Worm (Caenorhabditis elegans) whole organism, dauer: Measurements from ENCODE around the gene gldi-10.

Experiments
- unc-62 ChIP-seq: sonication (generic microtip); optimal IDR thresholded peaks from 2 replicates; lab custom pipeline; 2017; ENCODE audit warnings: missing biosample characterization, missing genetic modification reagents, missing genetic modification characterization

The gldi-10 gene

ce11 chrIV:9094356-9094755 lies 4.7 kb upstream of the gldi-10 start, which contains the start of gene mrpl-42:
Gene mrpl-42 (minus strand): TSS chrIV:9094456.
- TF ChIP-seq unc-62 = no peak

ce11 chrIV:9095553-9095952 lies 3.5 kb upstream of the gldi-10 start, which contains the start of gene icln-1:
Gene icln-1 (minus strand): TSS chrIV:9095653.
- TF ChIP-seq unc-62 = no peak

ce11 chrIV:9096160-9096879 lies 2.7 kb upstream of the gldi-10 start, which contains the start of the genes znf-706 and cpna-3:
Gene znf-706 (minus strand): TSS chrIV:9096231.
Gene cpna-3 (plus strand): TSS chrIV:9096842.
- no peak for TF ChIP-seq unc-62

ce11 chrIV:9100835-9101234 lies 1.8 kb downstream of the gldi-10 start:
- no peak for TF ChIP-seq unc-62

ce11 chrIV:9104071-9105016 lies 5.3 kb downstream of the gldi-10 start, which contains the start of the genes C01F6.14 and fem-3:
Gene C01F6.14 (minus strand): TSS chrIV:9104121.
Gene fem-3 (plus strand): TSS chrIV:9104966.
- no peak for TF ChIP-seq unc-62

ce11 chrIV:9107464-9107863 lies 8.4 kb downstream of the gldi-10 start:
- TF ChIP-seq unc-62 = no peak

- TF ChIP-seq unc-62 = no peak
Measured at ce11 chrIV:9108631-9109030, 9.6 kb downstream of the gldi-10 start, which contains the start of gene aly-1. Gene aly-1 (plus strand): TSS chrIV:9108931.

- TF ChIP-seq unc-62 = no peak
Measured at ce11 chrIV:9112019-9112418, 13.0 kb downstream of the gldi-10 start.

- no peak for TF ChIP-seq unc-62
Measured at ce11 chrIV:9114078-9114477, 15.0 kb downstream of the gldi-10 start.

- TF ChIP-seq unc-62 = no peak
Measured at ce11 chrIV:9116452-9116851, 17.4 kb downstream of the gldi-10 start.

ce11 chrIV:9117700-9118099 lies 18.7 kb downstream of the gldi-10 start:
- TF ChIP-seq unc-62 = no peak

- TF ChIP-seq unc-62 = no peak
Measured at ce11 chrIV:9118348-9118747, 19.3 kb downstream of the gldi-10 start.

- TF ChIP-seq unc-62 = no peak
Measured at ce11 chrIV:9118792-9119191, 19.8 kb downstream of the gldi-10 start, which contains the start of gene nrfl-1. Gene nrfl-1 (plus strand): TSS chrIV:9119092.

- no peak for TF ChIP-seq unc-62
Measured at ce11 chrIV:9120220-9120619, 21.2 kb downstream of the gldi-10 start.

- no peak for TF ChIP-seq unc-62
Measured at ce11 chrIV:9121545-9121944, 22.5 kb downstream of the gldi-10 start.

ce11 chrIV:9130605-9131004 lies 31.6 kb downstream of the gldi-10 start:
- no peak for TF ChIP-seq unc-62

ce11 chrIV:9135377-9135776 lies 36.3 kb downstream of the gldi-10 start, which contains the start of gene delm-1:
Gene delm-1 (minus strand): TSS chrIV:9135477.
- TF ChIP-seq unc-62 = no peak
